Fruit fly (Drosophila melanogaster): Measurements from ENCODE around the gene CG14965.

dm6 chr3L:3223390-3223914 lies 31.2 kb upstream of the CG14965 start:
- TF ChIP-seq CTCF (optimal IDR thresholded peaks at IDR 0.05) (no peak), CG8478 (optimal IDR thresholded peaks at IDR 0.05) (no peak)
